Worm (Caenorhabditis elegans) whole organism, L2 larva: ENCODE data around the gene srx-98.

Source experiments
- C34F6.9 ChIP-seq: fragments of 150-350 bp; optimal IDR thresholded peaks from 2 replicates; lab custom pipeline; 2014; ENCODE audit warnings: missing biosample characterization, missing genetic modification characterization
- F13H6.1 ChIP-seq: sonication (generic microtip); optimal IDR thresholded peaks from 2 replicates; lab custom pipeline; 2016; ENCODE audit warnings: missing genetic modification characterization, missing compliant biosample characterization
- R02D3.7 ChIP-seq: fragments of 150-350 bp; optimal IDR thresholded peaks from 2 replicates; lab custom pipeline; 2014; ENCODE audit warnings: missing biosample characterization, missing genetic modification characterization
- Y55F3AM.14 ChIP-seq: fragments of 200-800 bp; sonication (Bioruptor generic); optimal IDR thresholded peaks from 2 replicates; lab custom pipeline; 2018; ENCODE audit warnings: mild to moderate bottlenecking, missing genetic modification characterization, missing compliant biosample characterization
- ZK546.5 ChIP-seq: sonication (generic microtip); optimal IDR thresholded peaks from 2 replicates; lab custom pipeline; 2017; ENCODE audit warnings: missing biosample characterization, missing genetic modification characterization
- alr-1 ChIP-seq: fragments of 150-350 bp; optimal IDR thresholded peaks from 2 replicates; lab custom pipeline; 2014; ENCODE audit warnings: missing biosample characterization, missing genetic modification characterization
- ama-1 ChIP-seq: fragments of 150-350 bp; optimal IDR thresholded peaks from 2 replicates; lab custom pipeline; 2018; ENCODE audit warnings: inconsistent platforms
- blmp-1 ChIP-seq: sonication (generic microtip); optimal IDR thresholded peaks from 2 replicates; lab custom pipeline; 2017; ENCODE audit warnings: missing genetic modification characterization, mild to moderate bottlenecking, missing compliant biosample characterization, antibody characterized with exemption, moderate library complexity; ENCODE audit not compliant: insufficient read depth
- ceh-82 ChIP-seq: fragments of 150-350 bp; optimal IDR thresholded peaks from 2 replicates; lab custom pipeline; 2014; ENCODE audit warnings: missing biosample characterization, missing genetic modification characterization
- crh-2 ChIP-seq: sonication (generic microtip); optimal IDR thresholded peaks from 2 replicates; lab custom pipeline; 2017; ENCODE audit warnings: missing biosample characterization, missing genetic modification characterization
- dmd-4 ChIP-seq: sonication (generic microtip); optimal IDR thresholded peaks from 2 replicates; lab custom pipeline; 2017; ENCODE audit warnings: missing biosample characterization, missing genetic modification characterization
- elt-1 ChIP-seq: fragments of 150-350 bp; optimal IDR thresholded peaks from 2 replicates; lab custom pipeline; 2014; ENCODE audit warnings: missing biosample characterization, missing genetic modification characterization
- elt-3 ChIP-seq: sonication (generic microtip); optimal IDR thresholded peaks from 2 replicates; lab custom pipeline; 2017; ENCODE audit warnings: missing biosample characterization, missing genetic modification characterization
- fos-1 ChIP-seq: fragments of 150-350 bp; optimal IDR thresholded peaks from 2 replicates; lab custom pipeline; 2014; ENCODE audit warnings: missing biosample characterization, missing genetic modification characterization
- gmeb-1 ChIP-seq: fragments of 150-350 bp; optimal IDR thresholded peaks from 2 replicates; lab custom pipeline; 2014; ENCODE audit warnings: missing biosample characterization, missing genetic modification characterization
- lin-11 ChIP-seq: fragments of 150-350 bp; sonication (generic microtip); optimal IDR thresholded peaks from 2 replicates; lab custom pipeline; 2014; ENCODE audit warnings: missing biosample characterization, missing genetic modification characterization, inconsistent platforms, mixed read lengths
- lin-13 ChIP-seq: fragments of 150-350 bp; optimal IDR thresholded peaks from 2 replicates; lab custom pipeline; 2014; ENCODE audit warnings: missing biosample characterization, missing genetic modification reagents, missing genetic modification characterization
- lin-39 ChIP-seq: fragments of 150-350 bp; optimal IDR thresholded peaks from 2 replicates; lab custom pipeline; 2014; ENCODE audit warnings: missing biosample characterization, missing genetic modification reagents, missing genetic modification characterization
- lsy-2 ChIP-seq, 2 experiments: fragments of 150-350 bp in 1 of 2; sonication (generic microtip) in 1 of 2; optimal IDR thresholded peaks; 2 replicates each; lab custom pipeline; 2014 to 2017; ENCODE audit warnings: missing biosample characterization in 2 of 2, missing genetic modification characterization in 2 of 2
- mab-5 ChIP-seq: fragments of 150-350 bp; optimal IDR thresholded peaks from 2 replicates; lab custom pipeline; 2014; ENCODE audit warnings: missing biosample characterization, missing genetic modification characterization
- mbf-1 ChIP-seq: sonication (generic microtip); optimal IDR thresholded peaks from 2 replicates; lab custom pipeline; 2017; ENCODE audit warnings: missing biosample characterization, missing genetic modification characterization
- mdl-1 ChIP-seq, 2 experiments: fragments of 150-350 bp in 1 of 2; sonication (generic microtip) in 1 of 2; optimal IDR thresholded peaks; 2 replicates each; lab custom pipeline; 2017; ENCODE audit warnings: missing biosample characterization in 2 of 2, missing genetic modification characterization in 2 of 2
- nhr-10 ChIP-seq: sonication (generic microtip); optimal IDR thresholded peaks from 2 replicates; lab custom pipeline; 2017; ENCODE audit warnings: missing biosample characterization, missing genetic modification characterization
- nhr-11 ChIP-seq: fragments of 150-350 bp; optimal IDR thresholded peaks from 2 replicates; lab custom pipeline; 2014; ENCODE audit warnings: missing biosample characterization, missing genetic modification characterization
- nhr-129 ChIP-seq: fragments of 150-350 bp; optimal IDR thresholded peaks from 2 replicates; lab custom pipeline; 2014; ENCODE audit warnings: missing biosample characterization, missing genetic modification characterization
- nhr-21 ChIP-seq: fragments of 150-350 bp; optimal IDR thresholded peaks from 2 replicates; lab custom pipeline; 2014; ENCODE audit warnings: missing biosample characterization, missing genetic modification characterization
- nhr-23 ChIP-seq: fragments of 150-350 bp; optimal IDR thresholded peaks from 2 replicates; lab custom pipeline; 2014; ENCODE audit warnings: missing biosample characterization, missing genetic modification reagents, missing genetic modification characterization
- nhr-237 ChIP-seq: fragments of 150-350 bp; optimal IDR thresholded peaks from 2 replicates; lab custom pipeline; 2014; ENCODE audit warnings: missing biosample characterization, missing genetic modification characterization
- nhr-25 ChIP-seq: fragments of 150-350 bp; sonication (generic microtip); optimal IDR thresholded peaks from 3 replicates; lab custom pipeline; 2014; ENCODE audit warnings: missing biosample characterization, missing genetic modification characterization
- nhr-6 ChIP-seq: fragments of 150-350 bp; optimal IDR thresholded peaks from 2 replicates; lab custom pipeline; 2014; ENCODE audit warnings: missing biosample characterization, missing genetic modification characterization
- nhr-77 ChIP-seq: fragments of 150-350 bp; optimal IDR thresholded peaks from 2 replicates; lab custom pipeline; 2014; ENCODE audit warnings: missing biosample characterization, missing genetic modification characterization
- peb-1 ChIP-seq: fragments of 150-350 bp; optimal IDR thresholded peaks from 2 replicates; lab custom pipeline; 2014; ENCODE audit warnings: missing biosample characterization, missing genetic modification characterization
- sem-4 ChIP-seq: fragments of 150-350 bp; optimal IDR thresholded peaks from 2 replicates; lab custom pipeline; 2014; ENCODE audit warnings: missing biosample characterization, missing genetic modification reagents, missing genetic modification characterization
- skn-1 ChIP-seq: sonication (generic microtip); optimal IDR thresholded peaks from 2 replicates; lab custom pipeline; 2017; ENCODE audit warnings: missing biosample characterization, missing genetic modification characterization
- sma-3 ChIP-seq: sonication (generic microtip); optimal IDR thresholded peaks from 2 replicates; lab custom pipeline; 2016; ENCODE audit warnings: missing genetic modification reagents, missing genetic modification characterization, missing compliant biosample characterization
- snpc-4 ChIP-seq: fragments of 150-350 bp; optimal IDR thresholded peaks from 2 replicates; lab custom pipeline; 2014; ENCODE audit warnings: missing biosample characterization, missing genetic modification characterization
- unc-39 ChIP-seq: fragments of 150-350 bp; optimal IDR thresholded peaks from 2 replicates; lab custom pipeline; 2014; ENCODE audit warnings: missing biosample characterization, missing genetic modification characterization
- unc-55 ChIP-seq: fragments of 150-350 bp; sonication (generic microtip); optimal IDR thresholded peaks from 3 replicates; lab custom pipeline; 2014; ENCODE audit warnings: missing biosample characterization, missing genetic modification reagents, missing genetic modification characterization
- unc-62 ChIP-seq: fragments of 150-350 bp; optimal IDR thresholded peaks from 2 replicates; lab custom pipeline; 2014; ENCODE audit warnings: missing biosample characterization, missing genetic modification reagents, missing genetic modification characterization
- ztf-1 ChIP-seq: fragments of 200-800 bp; sonication (Bioruptor generic); conservative IDR thresholded peaks from 2 replicates; pipeline ENCODE4 v1.3.6; 2022; ENCODE audit warnings: missing genetic modification characterization, missing compliant biosample characterization
- ztf-11 ChIP-seq: sonication (generic microtip); optimal IDR thresholded peaks from 2 replicates; lab custom pipeline; 2017; ENCODE audit warnings: missing biosample characterization, missing genetic modification characterization

Gene srx-98

ce11 chrII:3641197-3641596 lies 29.7 kb downstream of the srx-98 start, which contains the start of gene M151.1:
M151.1 (plus strand) TSS chrII:3641497.
- TF ChIP-seq unc-39 (tag; lab: Kevin White, UChicago) (no peak), F13H6.1 (no peak), lin-11 (tag; lab: Kevin White, UChicago) (no peak), skn-1 (tag; lab: Kevin White, UChicago) (no peak), ama-1 (lab: Kevin White, UChicago) (no peak), nhr-21 (no peak), Y55F3AM.14 (GFP tag; lab: Kevin White, UChicago) (no peak), ztf-1 (GFP tag; lab: Robert Waterston, UW) (no peak), nhr-25 (no peak), peb-1 (no peak)

ce11 chrII:3640197-3640596 lies 30.7 kb downstream of the srx-98 start, which contains the start of gene M151.10:
M151.10 (minus strand) TSS chrII:3640297.
- TF ChIP-seq ceh-82 (tag; lab: Kevin White, UChicago) = no peak
- no peak for TF ChIP-seq elt-1 (tag; lab: Kevin White, UChicago)

- TF ChIP-seq mbf-1 = no peak
- no peak for TF ChIP-seq unc-55 (GFP tag; lab: Kevin White, UChicago)
- no peak for TF ChIP-seq lin-11 (tag; lab: Kevin White, UChicago)
- no peak for TF ChIP-seq nhr-21
- TF ChIP-seq elt-3 (tag; lab: Kevin White, UChicago) = no peak
- TF ChIP-seq nhr-10 (tag; lab: Kevin White, UChicago) = no peak
- TF ChIP-seq ZK546.5 (tag; lab: Kevin White, UChicago) = no peak
- no peak for TF ChIP-seq lin-39 (tag; lab: Kevin White, UChicago)
- no peak for TF ChIP-seq ztf-11 (tag; lab: Kevin White, UChicago)
- no peak for TF ChIP-seq blmp-1 (tag; lab: Kevin White, UChicago)
- TF ChIP-seq R02D3.7 (tag; lab: Kevin White, UChicago) = no peak
- TF ChIP-seq skn-1 (tag; lab: Kevin White, UChicago) = no peak
These were observed 31.6 kb downstream of the srx-98 start, which contains the start of gene fbxb-31 for ce11 chrII:3639238-3639637. fbxb-31 (minus strand) TSS chrII:3639338.

- TF ChIP-seq sem-4 (tag; lab: Kevin White, UChicago) (no peak), sma-3 (GFP tag; lab: Kevin White, UChicago) (no peak), lsy-2 (tag; optimal IDR thresholded peaks at IDR 0.05; lab: Kevin White, UChicago) (no peak), alr-1 (tag; lab: Kevin White, UChicago) (no peak), C34F6.9 (tag; lab: Kevin White, UChicago) (no peak), lin-11 (tag; lab: Kevin White, UChicago) (no peak), snpc-4 (tag; lab: Kevin White, UChicago) (no peak)
These were observed 36.1 kb downstream of the srx-98 start for ce11 chrII:3634765-3635164.

- no peak for TF ChIP-seq F13H6.1
- TF ChIP-seq lin-39 (tag; lab: Kevin White, UChicago) = no peak
- TF ChIP-seq nhr-21 = no peak
- TF ChIP-seq sem-4 (tag; lab: Kevin White, UChicago) = no peak
- TF ChIP-seq elt-1 (tag; lab: Kevin White, UChicago) = no peak
- no peak for TF ChIP-seq fos-1 (tag; lab: Kevin White, UChicago)
- no peak for TF ChIP-seq unc-55 (GFP tag; lab: Kevin White, UChicago)
- no peak for TF ChIP-seq dmd-4 (tag; lab: Kevin White, UChicago)
- no peak for TF ChIP-seq ama-1 (lab: Kevin White, UChicago)
- no peak for TF ChIP-seq skn-1 (tag; lab: Kevin White, UChicago)
- TF ChIP-seq ztf-1 (GFP tag; lab: Robert Waterston, UW) = no peak
- no peak for TF ChIP-seq elt-3 (tag; lab: Kevin White, UChicago)
- TF ChIP-seq crh-2 (tag; lab: Kevin White, UChicago) = no peak
- no peak for TF ChIP-seq unc-62
- no peak for TF ChIP-seq snpc-4 (tag; lab: Kevin White, UChicago)
- no peak for TF ChIP-seq nhr-11 (tag; lab: Kevin White, UChicago)
- TF ChIP-seq, all 48 proteins: peak for 0
These were observed 40.0 kb downstream of the srx-98 start, which contains the start of gene M151.2 for ce11 chrII:3630810-3631209. M151.2 (plus strand) TSS chrII:3631110.

ce11 chrII:3626872-3627271 lies 44.0 kb downstream of the srx-98 start, which contains the start of gene M151.3:
M151.3 (plus strand) TSS chrII:3627172.
- TF ChIP-seq snpc-4 (tag; lab: Kevin White, UChicago) (no peak), ZK546.5 (tag; lab: Kevin White, UChicago) (no peak), lin-13 (no peak), mab-5 (tag; lab: Kevin White, UChicago) (no peak), sem-4 (tag; lab: Kevin White, UChicago) (no peak), nhr-77 (tag; lab: Kevin White, UChicago) (no peak), nhr-10 (tag; lab: Kevin White, UChicago) (no peak), nhr-23 (no peak), nhr-6 (tag; lab: Kevin White, UChicago) (no peak), ama-1 (lab: Kevin White, UChicago) (no peak), nhr-237 (tag; lab: Kevin White, UChicago) (no peak), nhr-21 (no peak), R02D3.7 (tag; lab: Kevin White, UChicago) (no peak), nhr-129 (tag; lab: Kevin White, UChicago) (no peak), nhr-25 (no peak), gmeb-1 (no peak), unc-62 (no peak), elt-1 (tag; lab: Kevin White, UChicago) (no peak), lin-39 (tag; lab: Kevin White, UChicago) (no peak), mdl-1 (tag; optimal IDR thresholded peaks at IDR 0.05; lab: Kevin White, UChicago) (no peak)
